Fruit fly (Drosophila melanogaster): ENCODE data around the gene rogdi.

Gene rogdi

DNA sequence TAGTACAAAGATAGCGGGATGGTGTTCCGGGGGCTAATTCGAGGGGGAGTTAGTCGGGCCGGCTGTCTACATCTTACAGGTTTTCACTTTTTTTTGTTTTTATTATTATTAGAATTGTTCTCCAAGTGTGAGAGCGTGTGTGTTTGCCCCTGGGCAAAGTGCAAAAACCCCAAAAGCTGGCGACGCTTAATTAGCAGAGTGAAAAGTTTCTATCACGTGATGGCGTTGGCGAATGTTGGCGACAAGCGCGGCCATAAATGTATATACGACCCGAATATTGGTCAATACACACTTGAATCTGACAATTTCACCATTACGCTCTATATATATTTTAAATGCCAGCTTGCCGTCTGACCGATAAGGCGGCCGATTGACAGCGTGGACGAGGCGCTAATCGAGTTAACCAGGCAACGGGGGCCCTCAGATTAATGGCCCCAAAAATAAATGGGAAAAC, 40.4 kb upstream of the rogdi start:
- no peak for TF ChIP-seq CG10348 (GFP tag; IDR thresholded peaks at IDR 0.05)
- no peak for TF ChIP-seq CG34367 (tag; optimal IDR thresholded peaks at IDR 0.05)
- no peak for TF ChIP-seq D1 (tag; optimal IDR thresholded peaks at IDR 0.05)
- no peak for TF ChIP-seq gl (tag; optimal IDR thresholded peaks at IDR 0.05)
- TF ChIP-seq Pif1A (GFP tag; optimal IDR thresholded peaks at IDR 0.05) = no peak
- TF ChIP-seq EcR (GFP tag; optimal IDR thresholded peaks at IDR 0.05) = no peak
- no peak for TF ChIP-seq CG14655 (GFP tag; optimal IDR thresholded peaks at IDR 0.05)
- no peak for TF ChIP-seq CG8159 (tag; optimal IDR thresholded peaks at IDR 0.05)
- TF ChIP-seq rn (GFP tag; IDR thresholded peaks at IDR 0.05) = no peak
- TF ChIP-seq Pif1B (GFP tag; optimal IDR thresholded peaks at IDR 0.05) = no peak
- TF ChIP-seq CG9948 (tag; optimal IDR thresholded peaks at IDR 0.05) = no peak
- TF ChIP-seq CG32121 (GFP tag; IDR thresholded peaks at IDR 0.05) = no peak
- no peak for TF ChIP-seq CG12605 (GFP tag; IDR thresholded peaks at IDR 0.05)
- no peak for TF ChIP-seq CG13204 (GFP tag; optimal IDR thresholded peaks at IDR 0.05)
- no peak for TF ChIP-seq CG8301 (tag; optimal IDR thresholded peaks at IDR 0.05)
- no peak for TF ChIP-seq CG4496 (GFP tag; IDR thresholded peaks at IDR 0.05)
- no peak for TF ChIP-seq CG17806 (tag; optimal IDR thresholded peaks at IDR 0.05)

- TF ChIP-seq Ets98B (GFP tag; IDR thresholded peaks at IDR 0.05) = peak; percentile 67
- peak; percentile 72; the same call in 2 of the 3 replicates for TF ChIP-seq fd96Ca (GFP tag; IDR thresholded peaks at IDR 0.05)
- no peak for TF ChIP-seq CG8301 (tag; optimal IDR thresholded peaks at IDR 0.05)
- peak; percentile 96 for TF ChIP-seq EcR (GFP tag; optimal IDR thresholded peaks at IDR 0.05)
- TF ChIP-seq CG4496 (GFP tag; IDR thresholded peaks at IDR 0.05) = peak; percentile 45; the same call in 1 of the 3 replicates
- TF ChIP-seq CG9948 (tag; optimal IDR thresholded peaks at IDR 0.05) = no peak
- no peak for TF ChIP-seq CG17806 (tag; optimal IDR thresholded peaks at IDR 0.05)
- TF ChIP-seq Pif1A (GFP tag; optimal IDR thresholded peaks at IDR 0.05) = peak; percentile 21
- TF ChIP-seq rn (GFP tag; IDR thresholded peaks at IDR 0.05) = no peak
- peak; percentile 44 for TF ChIP-seq gl (tag; optimal IDR thresholded peaks at IDR 0.05)
- no peak for TF ChIP-seq CG34367 (tag; optimal IDR thresholded peaks at IDR 0.05)
- TF ChIP-seq CG14655 (GFP tag; optimal IDR thresholded peaks at IDR 0.05) = peak; percentile 27
- TF ChIP-seq CG15710 (tag; optimal IDR thresholded peaks at IDR 0.05) = no peak
- TF ChIP-seq CG13204 (GFP tag; optimal IDR thresholded peaks at IDR 0.05) = peak; percentile 98
- no peak for TF ChIP-seq CG10348 (GFP tag; IDR thresholded peaks at IDR 0.05)
- peak; percentile 79 for TF ChIP-seq CG32121 (GFP tag; IDR thresholded peaks at IDR 0.05)
- no peak for TF ChIP-seq Snoo (tag; optimal IDR thresholded peaks at IDR 0.05)
- TF ChIP-seq Pif1B (GFP tag; optimal IDR thresholded peaks at IDR 0.05) = peak; percentile 23
- no peak for TF ChIP-seq D1 (tag; optimal IDR thresholded peaks at IDR 0.05)
- peak; percentile 12 for TF ChIP-seq CG8159 (tag; optimal IDR thresholded peaks at IDR 0.05)
- no peak for TF ChIP-seq CG12605 (GFP tag; IDR thresholded peaks at IDR 0.05)
Observed at dm6 chr3L:17009715-17010491, 39.4 kb upstream of the rogdi start.

DNA sequence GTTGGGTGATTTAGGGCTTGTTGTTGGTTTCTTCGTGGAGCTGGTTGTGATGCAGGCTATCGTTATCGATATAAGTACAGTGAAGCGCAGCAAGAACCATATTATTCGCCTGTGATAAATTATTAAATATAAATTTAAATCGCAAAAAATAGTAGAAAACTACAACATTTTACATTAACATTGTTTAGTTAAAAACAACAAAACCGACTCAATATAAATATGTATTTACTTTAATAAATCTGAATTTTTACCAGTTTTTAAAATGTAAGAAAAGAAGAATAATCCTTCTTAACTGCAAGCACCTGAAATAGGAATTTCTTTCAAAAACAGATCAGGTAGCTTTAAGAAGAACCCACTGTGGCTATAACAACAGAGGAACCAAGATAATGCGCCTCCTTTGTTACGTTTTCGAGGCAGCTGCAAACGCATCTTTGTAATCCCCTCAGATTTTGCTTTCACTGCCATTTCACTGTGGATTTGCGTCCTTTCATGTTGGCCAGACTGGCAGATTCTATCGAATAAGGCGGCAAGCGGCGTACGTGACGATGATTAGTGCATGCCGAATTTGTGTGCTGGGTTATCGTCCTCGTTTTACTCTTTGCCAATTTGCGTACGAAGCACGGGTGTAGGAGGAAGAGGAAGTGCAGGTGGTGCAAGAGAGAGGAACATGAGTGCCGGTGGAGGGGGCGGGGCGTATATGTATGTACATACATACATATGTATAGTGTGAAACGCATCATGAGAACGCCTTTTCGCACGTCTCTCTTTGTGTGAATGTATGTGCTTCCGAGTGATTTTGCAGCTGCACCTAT, 38.6 kb upstream of the rogdi start:
- TF ChIP-seq CG14655 (GFP tag; optimal IDR thresholded peaks at IDR 0.05) (peak; percentile 35), EcR (GFP tag; optimal IDR thresholded peaks at IDR 0.05) (peak; percentile 57), Snoo (tag; optimal IDR thresholded peaks at IDR 0.05) (peak; percentile 50), CG12605 (GFP tag; IDR thresholded peaks at IDR 0.05) (no peak), Pif1A (GFP tag; optimal IDR thresholded peaks at IDR 0.05) (no peak), Pif1B (GFP tag; optimal IDR thresholded peaks at IDR 0.05) (no peak), CG9948 (tag; optimal IDR thresholded peaks at IDR 0.05) (peak; percentile 23), CG8159 (tag; optimal IDR thresholded peaks at IDR 0.05) (peak; percentile 49), CG15710 (tag; optimal IDR thresholded peaks at IDR 0.05) (peak; percentile 24), fd96Ca (GFP tag; IDR thresholded peaks at IDR 0.05) (peak; percentile 57; the same call in 2 of the 3 replicates), CG32121 (GFP tag; IDR thresholded peaks at IDR 0.05) (peak; percentile 56), CG13204 (GFP tag; optimal IDR thresholded peaks at IDR 0.05) (peak; percentile 38)

dm6 chr3L:17011351-17012016, 37.8 kb upstream of the rogdi start:
- peak; percentile 31; the same call in 1 of the 3 replicates for TF ChIP-seq CG4496 (GFP tag; IDR thresholded peaks at IDR 0.05)
- TF ChIP-seq Pif1A (GFP tag; optimal IDR thresholded peaks at IDR 0.05) = no peak
- no peak for TF ChIP-seq CG10348 (GFP tag; IDR thresholded peaks at IDR 0.05)
- TF ChIP-seq CG8301 (tag; optimal IDR thresholded peaks at IDR 0.05) = peak; percentile 37
- no peak for TF ChIP-seq CG17806 (tag; optimal IDR thresholded peaks at IDR 0.05)
- TF ChIP-seq CG32121 (GFP tag; IDR thresholded peaks at IDR 0.05) = 0 out of 2 replicates have a peak, but pooled peaks have one; percentile 10
- TF ChIP-seq CG14655 (GFP tag; optimal IDR thresholded peaks at IDR 0.05) = peak; percentile 51
- TF ChIP-seq CG13204 (GFP tag; optimal IDR thresholded peaks at IDR 0.05) = peak; percentile 61
